Fruit fly (Drosophila melanogaster) whole organism, embryonic: ENCODE results near the gene CG34325.
A peak's percentile ranks its signal among the peaks of the same experiment; 100 is the strongest.

Source experiments
- Ada2b ChIP-seq: fragments of 200-800 bp; sonication (Bioruptor generic); IDR thresholded peaks from 2 replicates; pipeline ENCODE4 v1.3.6; 2022; ENCODE audit warnings: missing biosample characterization, missing genetic modification characterization
- Adf1 ChIP-seq: fragments of 200-800 bp; sonication (Bioruptor generic); IDR thresholded peaks from 2 replicates; pipeline ENCODE4 v1.3.6; 2022; ENCODE audit warnings: missing biosample characterization, missing genetic modification characterization
- C15 ChIP-seq: fragments of 200-800 bp; sonication (Bioruptor generic); IDR thresholded peaks from 3 replicates; pipeline ENCODE4 v1.3.6; 2022; ENCODE audit warnings: missing biosample characterization, missing genetic modification characterization
- CG12071 ChIP-seq: fragments of 200-800 bp; sonication (Bioruptor generic); optimal IDR thresholded peaks from 3 replicates; lab custom pipeline; 2018; ENCODE audit warnings: missing biosample characterization, mild to moderate bottlenecking, missing genetic modification characterization
- CG14014 ChIP-seq: fragments of 200-800 bp; sonication (Bioruptor generic); IDR thresholded peaks from 2 replicates; pipeline ENCODE4 v1.3.6; 2022; ENCODE audit warnings: missing biosample characterization, missing genetic modification characterization
- CG15696 ChIP-seq: fragments of 200-800 bp; sonication (Bioruptor generic); optimal IDR thresholded peaks from 2 replicates; lab custom pipeline; 2019; ENCODE audit warnings: missing biosample characterization, mild to moderate bottlenecking, missing genetic modification characterization, moderate library complexity
- CG1647 ChIP-seq: fragments of 200-800 bp; sonication (Bioruptor generic); optimal IDR thresholded peaks from 3 replicates; lab custom pipeline; 2016; ENCODE audit warnings: missing biosample characterization, missing genetic modification characterization
- CG18476 ChIP-seq: fragments of 200-800 bp; sonication (Bioruptor generic); optimal IDR thresholded peaks from 2 replicates; lab custom pipeline; 2016; ENCODE audit warnings: missing biosample characterization, mild to moderate bottlenecking, missing genetic modification characterization
- CG2712 ChIP-seq: fragments of 200-800 bp; optimal IDR thresholded peaks from 3 replicates; lab custom pipeline; 2019; ENCODE audit warnings: missing biosample characterization, mild to moderate bottlenecking, missing genetic modification characterization, moderate library complexity
- CG31365 ChIP-seq: fragments of 200-800 bp; sonication (Bioruptor generic); optimal IDR thresholded peaks from 2 replicates; lab custom pipeline; 2018; ENCODE audit warnings: missing biosample characterization, mild to moderate bottlenecking, missing genetic modification characterization
- CG31388 ChIP-seq: fragments of 200-800 bp; sonication (Bioruptor generic); optimal IDR thresholded peaks from 2 replicates; lab custom pipeline; 2016; ENCODE audit warnings: missing biosample characterization, missing genetic modification characterization
- CG32767 ChIP-seq: fragments of 200-800 bp; sonication (Bioruptor generic); IDR thresholded peaks from 2 replicates; pipeline ENCODE4 v1.3.6; 2022; ENCODE audit warnings: missing biosample characterization, missing genetic modification characterization
- CG34224 ChIP-seq: fragments of 200-800 bp; sonication (Bioruptor generic); IDR thresholded peaks from 3 replicates; pipeline ENCODE4 v1.3.6; 2022; ENCODE audit warnings: missing biosample characterization, missing genetic modification characterization; ENCODE audit not compliant: partially characterized antibody
- CG4707 ChIP-seq: fragments of 200-800 bp; sonication (Bioruptor generic); optimal IDR thresholded peaks from 2 replicates; lab custom pipeline; 2018; ENCODE audit warnings: missing biosample characterization, mild to moderate bottlenecking, missing genetic modification characterization, moderate library complexity
- CG6791 ChIP-seq: fragments of 200-800 bp; sonication (Bioruptor generic); IDR thresholded peaks from 3 replicates; pipeline ENCODE4 v1.3.6; 2022; ENCODE audit warnings: missing biosample characterization, missing genetic modification characterization; ENCODE audit not compliant: partially characterized antibody
- CG8281 ChIP-seq: fragments of 200-800 bp; sonication (Bioruptor generic); optimal IDR thresholded peaks from 2 replicates; lab custom pipeline; 2018; ENCODE audit warnings: missing biosample characterization, mild to moderate bottlenecking, missing genetic modification characterization, moderate library complexity
- CG8924 ChIP-seq: fragments of 200-800 bp; optimal IDR thresholded peaks from 3 replicates; lab custom pipeline; 2019; ENCODE audit warnings: missing biosample characterization, mild to moderate bottlenecking, missing genetic modification characterization, moderate library complexity
- CG9215 ChIP-seq: fragments of 200-800 bp; sonication (Bioruptor generic); IDR thresholded peaks from 2 replicates; pipeline ENCODE4 v1.3.6; 2022; ENCODE audit warnings: missing biosample characterization, missing genetic modification characterization
- CG9727 ChIP-seq: fragments of 200-800 bp; sonication (Bioruptor generic); optimal IDR thresholded peaks from 3 replicates; lab custom pipeline; 2017; ENCODE audit warnings: missing biosample characterization, mild to moderate bottlenecking, missing genetic modification characterization
- CG9817 ChIP-seq: fragments of 200-800 bp; sonication (Bioruptor generic); optimal IDR thresholded peaks from 2 replicates; lab custom pipeline; 2018; ENCODE audit warnings: missing biosample characterization, mild to moderate bottlenecking, missing genetic modification characterization, moderate library complexity
- CG9932 ChIP-seq: fragments of 200-800 bp; sonication (Bioruptor generic); IDR thresholded peaks from 2 replicates; pipeline ENCODE4 v1.3.6; 2022; ENCODE audit warnings: missing biosample characterization, missing genetic modification characterization
- D19A ChIP-seq: fragments of 200-800 bp; optimal IDR thresholded peaks from 3 replicates; lab custom pipeline; 2019; ENCODE audit warnings: missing biosample characterization, mild to moderate bottlenecking, missing genetic modification characterization, moderate library complexity
- Drgx ChIP-seq: fragments of 200-800 bp; sonication (Bioruptor generic); IDR thresholded peaks from 2 replicates; pipeline ENCODE4 v1.3.6; 2022; ENCODE audit warnings: missing biosample characterization, missing genetic modification characterization
- NC2β ChIP-seq: fragments of 200-800 bp; sonication (Bioruptor generic); optimal IDR thresholded peaks from 2 replicates; lab custom pipeline; 2016; ENCODE audit warnings: missing biosample characterization, missing genetic modification characterization
- Ptx1 ChIP-seq: fragments of 200-800 bp; sonication (Bioruptor generic); IDR thresholded peaks from 2 replicates; pipeline ENCODE4 v1.3.6; 2022; ENCODE audit warnings: missing biosample characterization, missing genetic modification characterization
- TFAM ChIP-seq: fragments of 200-800 bp; sonication (Bioruptor generic); optimal IDR thresholded peaks from 2 replicates; lab custom pipeline; 2017; ENCODE audit warnings: missing biosample characterization, missing genetic modification characterization, inconsistent platforms
- Xbp1 ChIP-seq: fragments of 200-800 bp; sonication (Bioruptor generic); optimal IDR thresholded peaks from 3 replicates; lab custom pipeline; 2016; ENCODE audit warnings: missing biosample characterization, mild to moderate bottlenecking, missing genetic modification characterization
- ase ChIP-seq: fragments of 200-800 bp; sonication (Bioruptor generic); IDR thresholded peaks from 3 replicates; pipeline ENCODE4 v1.3.6; 2022; ENCODE audit warnings: missing biosample characterization, missing genetic modification characterization
- bbx ChIP-seq: fragments of 200-800 bp; sonication (Bioruptor generic); IDR thresholded peaks from 2 replicates; pipeline ENCODE4 v1.3.6; 2022; ENCODE audit warnings: missing biosample characterization, missing genetic modification characterization; ENCODE audit not compliant: partially characterized antibody
- cwo ChIP-seq: fragments of 200-800 bp; sonication (Bioruptor generic); optimal IDR thresholded peaks from 3 replicates; lab custom pipeline; 2017; ENCODE audit warnings: missing biosample characterization, missing genetic modification characterization, mild to moderate bottlenecking, moderate library complexity, missing genetic modification reagents
- dmrt99B ChIP-seq: fragments of 200-800 bp; sonication (Bioruptor generic); optimal IDR thresholded peaks from 2 replicates; lab custom pipeline; 2018; ENCODE audit warnings: missing biosample characterization, mild to moderate bottlenecking, missing genetic modification characterization, moderate library complexity
- dysf ChIP-seq: fragments of 200-800 bp; sonication (Bioruptor generic); IDR thresholded peaks from 3 replicates; pipeline ENCODE4 v1.3.6; 2022; ENCODE audit warnings: missing biosample characterization, missing genetic modification characterization
- fru ChIP-seq: fragments of >200 bp; optimal IDR thresholded peaks from 2 replicates; lab custom pipeline; 2017
- h ChIP-seq: fragments of >200 bp; optimal IDR thresholded peaks from 2 replicates; lab custom pipeline; 2017
- lbe ChIP-seq: fragments of 200-800 bp; sonication (Bioruptor generic); optimal IDR thresholded peaks from 2 replicates; lab custom pipeline; 2016; ENCODE audit warnings: missing biosample characterization, mild to moderate bottlenecking, missing genetic modification characterization
- odd ChIP-seq: fragments of 200-800 bp; sonication (Bioruptor generic); optimal IDR thresholded peaks from 2 replicates; lab custom pipeline; 2017; ENCODE audit warnings: missing biosample characterization, mild to moderate bottlenecking, missing genetic modification characterization
- p53 ChIP-seq: fragments of 200-800 bp; sonication (Bioruptor generic); optimal IDR thresholded peaks from 2 replicates; lab custom pipeline; 2016; ENCODE audit warnings: missing biosample characterization, missing genetic modification characterization
- pnt ChIP-seq: fragments of 200-800 bp; sonication (Bioruptor generic); optimal IDR thresholded peaks from 3 replicates; lab custom pipeline; 2016; ENCODE audit warnings: missing biosample characterization, missing genetic modification characterization
- row ChIP-seq: fragments of 200-800 bp; sonication (Bioruptor generic); IDR thresholded peaks from 3 replicates; pipeline ENCODE4 v1.3.6; 2022; ENCODE audit warnings: missing biosample characterization, missing genetic modification characterization
- sens ChIP-seq: fragments of 200-800 bp; sonication (Bioruptor generic); peaks from one replicate; lab custom pipeline; 2016; ENCODE audit warnings: missing biosample characterization, missing genetic modification characterization
- ssp ChIP-seq: fragments of 200-800 bp; sonication (Bioruptor generic); IDR thresholded peaks from 2 replicates; pipeline ENCODE4 v1.3.6; 2022; ENCODE audit warnings: missing biosample characterization, missing genetic modification characterization
- tup ChIP-seq: fragments of 200-800 bp; sonication (Bioruptor generic); optimal IDR thresholded peaks from 2 replicates; lab custom pipeline; 2016; ENCODE audit warnings: missing biosample characterization, mild to moderate bottlenecking, missing genetic modification characterization, moderate library complexity

Gene CG34325

DNA sequence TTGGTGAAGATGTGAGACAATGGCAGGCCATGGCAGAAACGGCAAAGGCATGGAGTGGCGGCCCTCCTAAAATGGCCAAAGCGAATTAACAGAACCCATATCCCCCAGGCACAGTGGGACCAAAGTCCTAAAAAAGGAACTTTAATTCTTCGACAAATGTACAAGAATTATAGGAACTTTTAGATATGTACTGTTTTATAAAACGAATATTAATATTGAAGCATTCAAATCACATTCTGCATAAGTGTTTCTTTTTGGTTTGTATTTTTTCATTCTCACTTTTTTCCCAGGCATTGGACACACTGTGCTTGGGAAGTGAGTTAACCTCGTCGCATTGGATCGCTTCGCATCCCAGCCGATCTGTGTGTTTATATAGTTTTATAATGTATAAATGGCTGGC lies 43.7 kb upstream of the CG34325 start (continued):
- TF ChIP-seq Adf1 (GFP tag; lab: Robert Waterston, UW): no peak
- TF ChIP-seq CG15696: no peak
- TF ChIP-seq CG12071 (GFP tag; lab: Kevin White, UChicago): no peak
- TF ChIP-seq odd: no peak
- TF ChIP-seq CG14014 (GFP tag; lab: Robert Waterston, UW): no peak
- TF ChIP-seq TFAM (GFP tag; lab: Kevin White, UChicago): no peak
- no peak for TF ChIP-seq NC2β
- TF ChIP-seq pnt: no peak
- 0 out of 3 replicates have a peak, but pooled peaks have one; percentile 14 for TF ChIP-seq row
- no peak for TF ChIP-seq CG1647
- peak; percentile 15 for TF ChIP-seq CG2712 (tag; lab: Kevin White, UChicago)
- no peak for TF ChIP-seq CG9215 (GFP tag; lab: Robert Waterston, UW)
- no peak for TF ChIP-seq h
- TF ChIP-seq dysf (GFP tag; lab: Robert Waterston, UW): peak; percentile 26; the same call in 1 of the 3 replicates
- no peak for TF ChIP-seq Xbp1
- no peak for TF ChIP-seq CG31365 (tag; lab: Kevin White, UChicago)
- no peak for TF ChIP-seq CG6791 (GFP tag; lab: Robert Waterston, UW)
- TF ChIP-seq CG31388 (GFP tag; lab: Kevin White, UChicago): no peak
- TF ChIP-seq Ptx1 (GFP tag; lab: Robert Waterston, UW): 0 out of 2 replicates have a peak, but pooled peaks have one; percentile 38
- TF ChIP-seq ssp: no peak
- peak; percentile 76 for TF ChIP-seq sens (GFP tag; lab: Kevin White, UChicago)
- TF ChIP-seq cwo: no peak
- TF ChIP-seq CG4707: no peak
- no peak for TF ChIP-seq CG9932 (GFP tag; lab: Robert Waterston, UW)
- TF ChIP-seq CG34224 (GFP tag; lab: Robert Waterston, UW): no peak
- TF ChIP-seq CG32767: no peak
- TF ChIP-seq dmrt99B (tag; lab: Kevin White, UChicago): peak; percentile 23
- no peak for TF ChIP-seq p53 (GFP tag; lab: Kevin White, UChicago)
- TF ChIP-seq Ada2b (GFP tag; lab: Robert Waterston, UW): 0 out of 2 replicates have a peak, but pooled peaks have one; percentile 21
- TF ChIP-seq Drgx: peak; percentile 32; the same call in 1 of the 2 replicates

DNA sequence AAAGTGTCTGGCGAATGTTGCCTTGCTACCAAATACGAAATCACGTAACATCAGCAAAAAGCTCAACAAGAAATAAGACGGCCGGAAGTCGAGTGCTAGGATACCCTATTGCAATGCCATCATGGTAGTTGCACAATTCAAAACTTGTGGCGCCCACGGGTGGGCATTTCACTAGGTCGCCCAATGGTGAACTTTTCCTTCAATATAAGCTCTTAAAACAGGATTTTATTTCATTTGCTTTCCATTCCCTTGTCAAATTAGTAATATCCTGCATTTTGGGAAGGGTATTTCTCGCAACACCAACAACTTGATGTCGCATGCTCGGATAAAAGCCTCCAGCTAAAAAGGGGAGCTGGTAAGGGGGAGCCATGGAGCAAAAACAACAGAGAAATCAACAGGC lies 40.3 kb upstream of the CG34325 start:
- TF ChIP-seq row: 0 out of 3 replicates have a peak, but pooled peaks have one; percentile 11
- TF ChIP-seq CG8924: no peak
- TF ChIP-seq CG6791 (GFP tag; lab: Robert Waterston, UW): no peak
- peak; percentile 12; the same call in 1 of the 2 replicates for TF ChIP-seq Ptx1 (GFP tag; lab: Robert Waterston, UW)
- no peak for TF ChIP-seq C15
- TF ChIP-seq CG9727: no peak
- TF ChIP-seq CG9817 (tag; lab: Kevin White, UChicago): no peak
- no peak for TF ChIP-seq CG18476
- TF ChIP-seq D19A (tag; lab: Kevin White, UChicago): peak; percentile 63
- TF ChIP-seq tup (GFP tag; lab: Kevin White, UChicago): no peak
- TF ChIP-seq lbe (GFP tag; lab: Kevin White, UChicago): peak; percentile 43
- peak; percentile 61 for TF ChIP-seq Drgx
- TF ChIP-seq bbx (GFP tag; lab: Robert Waterston, UW): no peak
- peak; percentile 34 for TF ChIP-seq sens (GFP tag; lab: Kevin White, UChicago)
- TF ChIP-seq CG8281: no peak
- no peak for TF ChIP-seq fru (lab: Kevin White, UChicago)
- TF ChIP-seq ase (GFP tag; lab: Robert Waterston, UW): 0 out of 3 replicates have a peak, but pooled peaks have one; percentile 17
